Worm (Caenorhabditis elegans): Measurements from ENCODE around the gene srb-11.

Gene srb-11

DNA sequence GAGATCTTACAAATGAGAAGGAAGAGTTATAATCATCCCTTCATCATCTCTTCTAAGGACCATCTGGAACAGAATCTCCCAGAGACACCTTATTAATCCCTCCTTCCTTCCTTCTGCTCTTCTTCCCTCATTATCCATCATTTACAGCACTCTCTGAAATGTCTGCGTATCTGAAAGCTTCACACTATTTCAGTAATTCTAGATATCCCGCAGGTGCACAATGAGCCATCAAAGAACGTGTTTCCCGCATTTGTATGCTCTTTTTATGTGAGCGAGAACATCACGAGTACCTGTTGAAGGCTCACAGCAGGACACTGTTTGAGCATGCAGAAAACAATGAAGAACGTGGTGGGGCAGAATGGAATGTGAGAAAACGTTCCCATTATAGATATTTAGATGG, 16.3 kb downstream of the srb-11 start:
- peak; percentile 65 for TF ChIP-seq nhr-2 (tag; optimal IDR thresholded peaks at IDR 0.05)
- peak; percentile 51 for TF ChIP-seq elt-1 (tag; optimal IDR thresholded peaks at IDR 0.05; ENCODE audit: borderline replicate concordance, insufficient read depth)
- no peak for TF ChIP-seq bed-3 (GFP tag; optimal IDR thresholded peaks at IDR 0.05)

- TF ChIP-seq lsy-2 (tag; optimal IDR thresholded peaks at IDR 0.05) (no peak), ces-1 (GFP tag; optimal IDR thresholded peaks at IDR 0.05) (no peak), drap-1 (GFP tag; optimal IDR thresholded peaks at IDR 0.05) (no peak), ceh-83 (GFP tag; optimal IDR thresholded peaks at IDR 0.05) (no peak), hlh-1 (tag; optimal IDR thresholded peaks at IDR 0.05) (no peak), blmp-1 (tag; optimal IDR thresholded peaks at IDR 0.05) (no peak), nhr-2 (tag; optimal IDR thresholded peaks at IDR 0.05) (no peak), mls-2 (tag; optimal IDR thresholded peaks at IDR 0.05) (no peak), unc-39 (tag; optimal IDR thresholded peaks at IDR 0.05) (no peak), unc-120 (tag; optimal IDR thresholded peaks at IDR 0.05; ENCODE audit: poor library complexity, severe bottlenecking) (no peak), sem-2 (GFP tag; optimal IDR thresholded peaks at IDR 0.05) (no peak), elt-3 (tag; optimal IDR thresholded peaks at IDR 0.05) (no peak), snpc-4 (tag; optimal IDR thresholded peaks at IDR 0.05) (no peak), bed-3 (GFP tag; optimal IDR thresholded peaks at IDR 0.05) (no peak), nhr-12 (tag; optimal IDR thresholded peaks at IDR 0.05) (no peak), nhr-76 (tag; optimal IDR thresholded peaks at IDR 0.05) (no peak), M03D4.4 (tag; optimal IDR thresholded peaks at IDR 0.05) (no peak)
Measured at ce11 chrIII:6471451-6471850, 21.3 kb downstream of the srb-11 start, which contains the start of gene wht-6. wht-6 (plus strand) TSS chrIII:6471751.

DNA sequence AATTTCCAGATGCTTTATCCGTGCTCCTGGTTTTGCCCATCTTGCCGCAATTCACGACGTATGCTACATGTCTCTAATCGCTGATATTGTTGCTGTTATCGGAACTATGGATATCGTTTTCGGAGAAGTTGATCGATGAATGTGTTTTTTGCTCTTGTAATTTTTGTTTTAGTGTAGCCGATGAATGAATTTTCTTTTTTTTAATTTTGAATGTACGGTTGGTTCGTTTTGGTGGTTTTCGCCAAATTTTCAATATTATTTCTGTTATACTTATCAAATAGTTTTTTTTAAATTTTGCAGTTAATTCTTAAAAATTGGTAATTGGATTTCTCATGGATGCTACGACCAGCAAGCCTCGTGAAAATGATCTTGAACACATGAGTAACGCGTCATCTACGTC, 25.7 kb downstream of the srb-11 start, which contains the start of gene T26A5.2:
T26A5.2 (plus strand) TSS at position 301 of the 400 bp plus-strand sequence.
- TF ChIP-seq elt-1 (tag; optimal IDR thresholded peaks at IDR 0.05; ENCODE audit: borderline replicate concordance, insufficient read depth): no peak
- TF ChIP-seq bed-3 (GFP tag; optimal IDR thresholded peaks at IDR 0.05): no peak
- TF ChIP-seq cnd-1 (tag; optimal IDR thresholded peaks at IDR 0.05): no peak
- no peak for TF ChIP-seq sptf-1 (tag; optimal IDR thresholded peaks at IDR 0.05)
- no peak for TF ChIP-seq ces-1 (GFP tag; optimal IDR thresholded peaks at IDR 0.05)
- no peak for TF ChIP-seq hlh-1 (tag; optimal IDR thresholded peaks at IDR 0.05)
- no peak for TF ChIP-seq unc-120 (tag; optimal IDR thresholded peaks at IDR 0.05; ENCODE audit: poor library complexity, severe bottlenecking)
- TF ChIP-seq unc-39 (tag; optimal IDR thresholded peaks at IDR 0.05): no peak
- no peak for TF ChIP-seq mep-1 (tag; optimal IDR thresholded peaks at IDR 0.05)
- no peak for TF ChIP-seq nhr-28 (tag; optimal IDR thresholded peaks at IDR 0.05)
- TF ChIP-seq nhr-237 (tag; optimal IDR thresholded peaks at IDR 0.05): no peak
- TF ChIP-seq blmp-1 (tag; optimal IDR thresholded peaks at IDR 0.05): no peak
- TF ChIP-seq elt-3 (tag; optimal IDR thresholded peaks at IDR 0.05): no peak

DNA sequence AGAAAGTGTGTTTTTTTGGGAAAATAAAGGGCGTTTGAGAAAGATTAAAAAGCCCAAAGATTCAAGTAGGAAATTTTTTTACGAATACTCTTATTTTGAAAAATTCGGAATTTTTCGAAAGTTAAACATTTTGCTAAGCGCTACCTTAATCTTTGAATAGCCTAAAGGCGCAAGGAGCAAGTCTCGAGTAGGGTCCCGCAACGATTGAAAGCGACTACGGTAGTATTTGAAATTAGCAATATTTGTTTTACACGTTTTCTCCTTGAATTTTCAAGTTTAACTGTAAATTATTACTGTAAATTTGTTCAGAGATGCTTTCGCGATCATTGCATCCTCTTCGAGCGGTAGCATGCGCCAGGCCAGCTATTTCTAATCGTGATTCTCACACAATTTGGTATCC, 27.8 kb downstream of the srb-11 start, which contains the start of gene nduf-2.2:
nduf-2.2 (plus strand) TSS at position 310 of the 400 bp plus-strand sequence.
- TF ChIP-seq unc-62 (GFP tag; optimal IDR thresholded peaks at IDR 0.05): no peak

ce11 chrIII:6464113-6464571, 28.6 kb downstream of the srb-11 start:
- no peak for TF ChIP-seq mls-2 (tag; optimal IDR thresholded peaks at IDR 0.05)
- no peak for TF ChIP-seq lin-13 (tag; optimal IDR thresholded peaks at IDR 0.05)
- peak; percentile 22 for TF ChIP-seq drap-1 (GFP tag; optimal IDR thresholded peaks at IDR 0.05)
- no peak for TF ChIP-seq nhr-12 (tag; optimal IDR thresholded peaks at IDR 0.05)
- TF ChIP-seq unc-39 (tag; optimal IDR thresholded peaks at IDR 0.05): no peak
- no peak for TF ChIP-seq ces-1 (GFP tag; optimal IDR thresholded peaks at IDR 0.05)
- peak; percentile 27 for TF ChIP-seq ham-2 (GFP tag; optimal IDR thresholded peaks at IDR 0.05)
- TF ChIP-seq unc-62 (GFP tag; optimal IDR thresholded peaks at IDR 0.05): no peak
- TF ChIP-seq unc-120 (tag; optimal IDR thresholded peaks at IDR 0.05; ENCODE audit: poor library complexity, severe bottlenecking): peak; percentile 72
- TF ChIP-seq tbx-8 (GFP tag; optimal IDR thresholded peaks at IDR 0.05): no peak
- no peak for TF ChIP-seq zip-8 (tag; optimal IDR thresholded peaks at IDR 0.05)
- peak; percentile 48 for TF ChIP-seq nhr-237 (tag; optimal IDR thresholded peaks at IDR 0.05)
- TF ChIP-seq cnd-1 (tag; optimal IDR thresholded peaks at IDR 0.05): no peak
- TF ChIP-seq lin-32 (GFP tag; optimal IDR thresholded peaks at IDR 0.05): no peak
- no peak for TF ChIP-seq elt-3 (tag; optimal IDR thresholded peaks at IDR 0.05)
- TF ChIP-seq mep-1 (tag; optimal IDR thresholded peaks at IDR 0.05): no peak
- no peak for TF ChIP-seq mab-5 (tag; optimal IDR thresholded peaks at IDR 0.05)
- TF ChIP-seq sem-2 (GFP tag; optimal IDR thresholded peaks at IDR 0.05): no peak
- no peak for TF ChIP-seq ceh-39 (tag; optimal IDR thresholded peaks at IDR 0.05)
- TF ChIP-seq ceh-43 (GFP tag; optimal IDR thresholded peaks at IDR 0.05): no peak
- TF ChIP-seq flh-1 (GFP tag; optimal IDR thresholded peaks at IDR 0.05): no peak
- no peak for TF ChIP-seq blmp-1 (tag; optimal IDR thresholded peaks at IDR 0.05)
- TF ChIP-seq hlh-1 (tag; optimal IDR thresholded peaks at IDR 0.05): peak; percentile 46
- TF ChIP-seq bed-3 (GFP tag; optimal IDR thresholded peaks at IDR 0.05): no peak
- TF ChIP-seq nhr-2 (tag; optimal IDR thresholded peaks at IDR 0.05): no peak
- peak; percentile 64 for TF ChIP-seq M03D4.4 (tag; optimal IDR thresholded peaks at IDR 0.05)
- no peak for TF ChIP-seq nhr-76 (tag; optimal IDR thresholded peaks at IDR 0.05)
- TF ChIP-seq snpc-4 (tag; optimal IDR thresholded peaks at IDR 0.05): no peak
- TF ChIP-seq ceh-83 (GFP tag; optimal IDR thresholded peaks at IDR 0.05): no peak
- TF ChIP-seq sptf-1 (tag; optimal IDR thresholded peaks at IDR 0.05): peak; percentile 66
- TF ChIP-seq ztf-11 (tag; optimal IDR thresholded peaks at IDR 0.05): no peak
- no peak for TF ChIP-seq elt-1 (tag; optimal IDR thresholded peaks at IDR 0.05; ENCODE audit: borderline replicate concordance, insufficient read depth)
- peak; percentile 39 for TF ChIP-seq pha-4 (tag; optimal IDR thresholded peaks at IDR 0.05)
- no peak for TF ChIP-seq lsy-2 (tag; optimal IDR thresholded peaks at IDR 0.05)
- TF ChIP-seq nhr-28 (tag; optimal IDR thresholded peaks at IDR 0.05): no peak
